Worm (Caenorhabditis elegans) whole organism, midembryonic: ENCODE results near the gene dpy-23.

ENCODE experiments used
- T22C8.4 ChIP-seq: fragments of 200-800 bp; sonication (Bioruptor generic); IDR thresholded peaks from 2 replicates; pipeline ENCODE4 v1.3.6; 2022; ENCODE audit warnings: missing genetic modification characterization, missing compliant biosample characterization
- cog-1 ChIP-seq: sonication (generic microtip); optimal IDR thresholded peaks from 2 replicates; lab custom pipeline; 2016; ENCODE audit warnings: missing genetic modification characterization, missing compliant biosample characterization
- flt-1 ChIP-seq: fragments of 200-800 bp; sonication (Bioruptor generic); IDR thresholded peaks from 2 replicates; pipeline ENCODE4 v1.3.6; 2022; ENCODE audit warnings: missing genetic modification characterization, missing compliant biosample characterization
- klf-2 ChIP-seq: fragments of 200-800 bp; sonication (Bioruptor generic); conservative IDR thresholded peaks from 2 replicates; pipeline ENCODE4 v1.3.6; 2022; ENCODE audit warnings: missing genetic modification reagents, missing genetic modification characterization, missing compliant biosample characterization
- med-1 ChIP-seq: sonication (generic microtip); optimal IDR thresholded peaks from 2 replicates; lab custom pipeline; 2017; ENCODE audit warnings: missing genetic modification characterization, mild to moderate bottlenecking, missing compliant biosample characterization, antibody characterized with exemption, missing genetic modification reagents; ENCODE audit not compliant: insufficient read depth
- ref-1 ChIP-seq: fragments of 200-800 bp; sonication (Bioruptor generic); conservative IDR thresholded peaks from 2 replicates; pipeline ENCODE4 v1.3.6; 2022; ENCODE audit warnings: missing genetic modification reagents, missing genetic modification characterization, missing compliant biosample characterization
- tab-1 ChIP-seq: fragments of 200-800 bp; sonication (Bioruptor generic); IDR thresholded peaks from 2 replicates; pipeline ENCODE4 v1.3.6; 2022; ENCODE audit warnings: missing genetic modification characterization, missing compliant biosample characterization
- ztf-23 ChIP-seq: fragments of 200-800 bp; sonication (Bioruptor generic); IDR thresholded peaks from 2 replicates; pipeline ENCODE4 v1.3.6; 2022; ENCODE audit warnings: missing genetic modification reagents, missing genetic modification characterization, missing compliant biosample characterization
- ztf-29 ChIP-seq: fragments of 200-800 bp; sonication (Bioruptor generic); IDR thresholded peaks from 2 replicates; pipeline ENCODE4 v1.3.6; 2022; ENCODE audit warnings: missing genetic modification reagents, missing genetic modification characterization, missing compliant biosample characterization

dpy-23 gene

ce11 chrX:4404717-4405116 lies 15.6 kb downstream of the dpy-23 start:
- TF ChIP-seq tab-1 (GFP tag; lab: Robert Waterston, UW) (no peak), T22C8.4 (GFP tag; lab: Robert Waterston, UW) (no peak), ztf-29 (GFP tag; lab: Robert Waterston, UW) (no peak), flt-1 (GFP tag; lab: Robert Waterston, UW) (no peak), ref-1 (GFP tag; lab: Robert Waterston, UW) (no peak), klf-2 (GFP tag; lab: Robert Waterston, UW) (no peak), med-1 (GFP tag; lab: Kevin White, UChicago) (no peak)

- no peak for TF ChIP-seq ztf-23 (GFP tag; lab: Robert Waterston, UW)
- TF ChIP-seq ztf-29 (GFP tag; lab: Robert Waterston, UW): no peak
- no peak for TF ChIP-seq med-1 (GFP tag; lab: Kevin White, UChicago)
- TF ChIP-seq cog-1: no peak
Observed at ce11 chrX:4408466-4408865, 19.3 kb downstream of the dpy-23 start.

ce11 chrX:4409591-4410279 lies 20.6 kb downstream of the dpy-23 start:
- TF ChIP-seq ztf-29 (GFP tag; lab: Robert Waterston, UW): no peak
- no peak for TF ChIP-seq cog-1
- TF ChIP-seq tab-1 (GFP tag; lab: Robert Waterston, UW): no peak
- no peak for TF ChIP-seq ref-1 (GFP tag; lab: Robert Waterston, UW)
- TF ChIP-seq T22C8.4 (GFP tag; lab: Robert Waterston, UW): no peak
- TF ChIP-seq klf-2 (GFP tag; lab: Robert Waterston, UW): no peak
- TF ChIP-seq med-1 (GFP tag; lab: Kevin White, UChicago): no peak
- no peak for TF ChIP-seq flt-1 (GFP tag; lab: Robert Waterston, UW)
- TF ChIP-seq ztf-23 (GFP tag; lab: Robert Waterston, UW): no peak

ce11 chrX:4410280-4410911 lies 21.2 kb downstream of the dpy-23 start:
- TF ChIP-seq flt-1 (GFP tag; lab: Robert Waterston, UW) (no peak), ref-1 (GFP tag; lab: Robert Waterston, UW) (no peak), ztf-29 (GFP tag; lab: Robert Waterston, UW) (no peak), cog-1 (no peak), T22C8.4 (GFP tag; lab: Robert Waterston, UW) (no peak), med-1 (GFP tag; lab: Kevin White, UChicago) (no peak), klf-2 (GFP tag; lab: Robert Waterston, UW) (no peak), ztf-23 (GFP tag; lab: Robert Waterston, UW) (no peak), tab-1 (GFP tag; lab: Robert Waterston, UW) (no peak)

- TF ChIP-seq klf-2 (GFP tag; lab: Robert Waterston, UW): no peak
- no peak for TF ChIP-seq ref-1 (GFP tag; lab: Robert Waterston, UW)
- no peak for TF ChIP-seq cog-1
- TF ChIP-seq ztf-29 (GFP tag; lab: Robert Waterston, UW): no peak
- TF ChIP-seq med-1 (GFP tag; lab: Kevin White, UChicago): no peak
- TF ChIP-seq tab-1 (GFP tag; lab: Robert Waterston, UW): no peak
- TF ChIP-seq ztf-23 (GFP tag; lab: Robert Waterston, UW): no peak
- TF ChIP-seq T22C8.4 (GFP tag; lab: Robert Waterston, UW): no peak
- no peak for TF ChIP-seq flt-1 (GFP tag; lab: Robert Waterston, UW)
Observed at ce11 chrX:4413206-4413605, 24.0 kb downstream of the dpy-23 start.

ce11 chrX:4415289-4415688 lies 26.1 kb downstream of the dpy-23 start:
- TF ChIP-seq ztf-29 (GFP tag; lab: Robert Waterston, UW) (no peak), T22C8.4 (GFP tag; lab: Robert Waterston, UW) (no peak), ref-1 (GFP tag; lab: Robert Waterston, UW) (no peak), klf-2 (GFP tag; lab: Robert Waterston, UW) (no peak), cog-1 (no peak), ztf-23 (GFP tag; lab: Robert Waterston, UW) (no peak)

ce11 chrX:4418751-4419150 lies 29.6 kb downstream of the dpy-23 start, which contains the start of gene dop-1:
dop-1 (minus strand) TSS chrX:4418851.
- no peak for TF ChIP-seq klf-2 (GFP tag; lab: Robert Waterston, UW)
- TF ChIP-seq flt-1 (GFP tag; lab: Robert Waterston, UW): no peak
- no peak for TF ChIP-seq tab-1 (GFP tag; lab: Robert Waterston, UW)
- no peak for TF ChIP-seq ztf-23 (GFP tag; lab: Robert Waterston, UW)
- TF ChIP-seq ref-1 (GFP tag; lab: Robert Waterston, UW): no peak
- TF ChIP-seq ztf-29 (GFP tag; lab: Robert Waterston, UW): no peak
- TF ChIP-seq cog-1: no peak
- TF ChIP-seq T22C8.4 (GFP tag; lab: Robert Waterston, UW): no peak
- TF ChIP-seq med-1 (GFP tag; lab: Kevin White, UChicago): no peak

- TF ChIP-seq med-1 (GFP tag; lab: Kevin White, UChicago) (no peak), tab-1 (GFP tag; lab: Robert Waterston, UW) (no peak), ztf-29 (GFP tag; lab: Robert Waterston, UW) (no peak), cog-1 (no peak), flt-1 (GFP tag; lab: Robert Waterston, UW) (no peak), ref-1 (GFP tag; lab: Robert Waterston, UW) (no peak), ztf-23 (GFP tag; lab: Robert Waterston, UW) (no peak), T22C8.4 (GFP tag; lab: Robert Waterston, UW) (no peak)
Observed at ce11 chrX:4424254-4424653, 35.1 kb downstream of the dpy-23 start.

- TF ChIP-seq ztf-29 (GFP tag; lab: Robert Waterston, UW) (no peak), cog-1 (no peak), tab-1 (GFP tag; lab: Robert Waterston, UW) (no peak), ztf-23 (GFP tag; lab: Robert Waterston, UW) (no peak), flt-1 (GFP tag; lab: Robert Waterston, UW) (no peak), klf-2 (GFP tag; lab: Robert Waterston, UW) (no peak), ref-1 (GFP tag; lab: Robert Waterston, UW) (no peak), T22C8.4 (GFP tag; lab: Robert Waterston, UW) (no peak)
Observed at ce11 chrX:4426496-4426895, 37.3 kb downstream of the dpy-23 start.
